Fruit fly (Drosophila melanogaster) whole organism, embryonic: ENCODE results near the gene Muc18B.

Experiments used
- Ada2b ChIP-seq: fragments of 200-800 bp; sonication (Bioruptor generic); IDR thresholded peaks from 2 replicates; pipeline ENCODE4 v1.3.6; 2022; ENCODE audit warnings: missing biosample characterization, missing genetic modification characterization
- CG10366 ChIP-seq: fragments of 200-800 bp; sonication (Bioruptor generic); IDR thresholded peaks from 2 replicates; pipeline ENCODE4 v1.3.6; 2022; ENCODE audit warnings: missing biosample characterization, missing genetic modification characterization
- CG10431 ChIP-seq: fragments of 200-800 bp; sonication (Bioruptor generic); optimal IDR thresholded peaks from 3 replicates; lab custom pipeline; 2018; ENCODE audit warnings: missing biosample characterization, mild to moderate bottlenecking, missing genetic modification characterization
- CG10959 ChIP-seq: fragments of 200-800 bp; sonication (Bioruptor generic); IDR thresholded peaks from 2 replicates; pipeline ENCODE4 v1.3.6; 2022; ENCODE audit warnings: missing biosample characterization, missing genetic modification characterization
- CG12071 ChIP-seq: fragments of 200-800 bp; sonication (Bioruptor generic); optimal IDR thresholded peaks from 3 replicates; lab custom pipeline; 2018; ENCODE audit warnings: missing biosample characterization, mild to moderate bottlenecking, missing genetic modification characterization
- CG12219 ChIP-seq: fragments of 200-800 bp; sonication (Bioruptor generic); optimal IDR thresholded peaks from 3 replicates; lab custom pipeline; 2018; ENCODE audit warnings: missing biosample characterization, mild to moderate bottlenecking, missing genetic modification characterization
- CG13123 ChIP-seq: fragments of 200-800 bp; sonication (Bioruptor generic); optimal IDR thresholded peaks from 2 replicates; lab custom pipeline; 2016; ENCODE audit warnings: missing biosample characterization, missing genetic modification characterization
- CG14710 ChIP-seq: fragments of 200-800 bp; sonication (Bioruptor generic); optimal IDR thresholded peaks from 3 replicates; lab custom pipeline; 2019; ENCODE audit warnings: missing biosample characterization, mild to moderate bottlenecking, missing genetic modification characterization, moderate library complexity
- CG15011 ChIP-seq: fragments of 200-800 bp; sonication (Bioruptor generic); optimal IDR thresholded peaks from 3 replicates; lab custom pipeline; 2018; ENCODE audit warnings: missing biosample characterization, mild to moderate bottlenecking, missing genetic modification characterization
- CG1602 ChIP-seq: fragments of 200-800 bp; sonication (Bioruptor generic); optimal IDR thresholded peaks from 3 replicates; lab custom pipeline; 2016; ENCODE audit warnings: missing biosample characterization, missing genetic modification characterization
- CG2678 ChIP-seq: fragments of 200-800 bp; sonication (Bioruptor generic); optimal IDR thresholded peaks from 3 replicates; lab custom pipeline; 2019; ENCODE audit warnings: missing biosample characterization, mild to moderate bottlenecking, missing genetic modification characterization, moderate library complexity
- CG43689 ChIP-seq: fragments of 200-800 bp; sonication (Bioruptor generic); IDR thresholded peaks from 2 replicates; pipeline ENCODE4 v1.3.6; 2022; ENCODE audit warnings: missing biosample characterization, missing genetic modification characterization
- CG6689 ChIP-seq: fragments of 200-800 bp; sonication (Bioruptor generic); IDR thresholded peaks from 2 replicates; pipeline ENCODE4 v1.3.6; 2022; ENCODE audit warnings: missing biosample characterization, missing genetic modification characterization
- CG7745 ChIP-seq: fragments of 200-800 bp; sonication (Bioruptor generic); optimal IDR thresholded peaks from 2 replicates; lab custom pipeline; 2018; ENCODE audit warnings: missing biosample characterization, mild to moderate bottlenecking, missing genetic modification characterization, moderate library complexity
- CG7786 ChIP-seq: fragments of 200-800 bp; sonication (Bioruptor generic); optimal IDR thresholded peaks from 2 replicates; lab custom pipeline; 2016; ENCODE audit warnings: missing biosample characterization, missing genetic modification characterization
- CG7963 ChIP-seq: fragments of 200-800 bp; sonication (Bioruptor generic); IDR thresholded peaks from 3 replicates; pipeline ENCODE4 v1.3.6; 2022; ENCODE audit warnings: missing biosample characterization, missing genetic modification characterization; ENCODE audit not compliant: partially characterized antibody
- CG7987 ChIP-seq: fragments of 200-800 bp; sonication (Bioruptor generic); optimal IDR thresholded peaks from 2 replicates; lab custom pipeline; 2018; ENCODE audit warnings: missing biosample characterization, mild to moderate bottlenecking, missing genetic modification characterization, moderate library complexity
- CkIIα-i1 ChIP-seq: fragments of 200-800 bp; sonication (Bioruptor generic); IDR thresholded peaks from 2 replicates; pipeline ENCODE4 v1.3.6; 2022; ENCODE audit warnings: missing biosample characterization, missing genetic modification characterization
- Dek ChIP-seq: fragments of 200-800 bp; sonication (Bioruptor generic); optimal IDR thresholded peaks from 3 replicates; lab custom pipeline; 2019; ENCODE audit warnings: missing biosample characterization, mild to moderate bottlenecking, missing genetic modification characterization, moderate library complexity
- Dfd ChIP-seq, 2 experiments: fragments of >200 bp; optimal IDR thresholded peaks; 2 replicates each; lab custom pipeline; 2017; ENCODE audit warnings: missing biosample characterization in 2 of 2, missing genetic modification characterization in 2 of 2
- Dip2 ChIP-seq: fragments of 200-800 bp; sonication (Bioruptor generic); IDR thresholded peaks from 2 replicates; pipeline ENCODE4 v1.3.6; 2022; ENCODE audit warnings: missing biosample characterization, missing genetic modification characterization
- Doc2 ChIP-seq: fragments of 200-800 bp; sonication (Bioruptor generic); IDR thresholded peaks from 2 replicates; pipeline ENCODE4 v1.3.6; 2022; ENCODE audit warnings: missing biosample characterization, missing genetic modification characterization
- E2f1 ChIP-seq: fragments of 200-800 bp; sonication (Bioruptor generic); IDR thresholded peaks from 2 replicates; pipeline ENCODE4 v1.3.6; 2022; ENCODE audit warnings: missing biosample characterization, missing genetic modification characterization
- ERR ChIP-seq: fragments of 200-800 bp; sonication (Bioruptor generic); optimal IDR thresholded peaks from 2 replicates; lab custom pipeline; 2016; ENCODE audit warnings: missing biosample characterization, missing genetic modification characterization
- Fer1 ChIP-seq: fragments of 200-800 bp; sonication (Bioruptor generic); optimal IDR thresholded peaks from 2 replicates; lab custom pipeline; 2017; ENCODE audit warnings: missing biosample characterization, mild to moderate bottlenecking, missing genetic modification characterization
- Gsc ChIP-seq: fragments of 200-800 bp; sonication (Bioruptor generic); IDR thresholded peaks from 2 replicates; pipeline ENCODE4 v1.3.6; 2022; ENCODE audit warnings: missing biosample characterization, missing genetic modification characterization
- HLH4C ChIP-seq: fragments of 200-800 bp; sonication (Bioruptor generic); IDR thresholded peaks from 3 replicates; pipeline ENCODE4 v1.3.6; 2022; ENCODE audit warnings: missing biosample characterization, missing genetic modification characterization; ENCODE audit not compliant: partially characterized antibody
- HLHmδ ChIP-seq: fragments of 200-800 bp; sonication (Bioruptor generic); optimal IDR thresholded peaks from 2 replicates; lab custom pipeline; 2018; ENCODE audit warnings: missing biosample characterization, mild to moderate bottlenecking, missing genetic modification characterization, moderate library complexity
- Lhr ChIP-seq: fragments of 200-800 bp; sonication (Bioruptor generic); optimal IDR thresholded peaks from 3 replicates; lab custom pipeline; 2017; ENCODE audit warnings: mild to moderate bottlenecking, missing biosample characterization, missing genetic modification reagents, missing genetic modification characterization
- Med ChIP-seq: fragments of 200-800 bp; sonication (Bioruptor generic); peaks from one replicate; lab custom pipeline; 2016; ENCODE audit warnings: missing biosample characterization, missing genetic modification characterization, mild to moderate bottlenecking, inconsistent platforms, moderate library complexity
- Ptx1 ChIP-seq: fragments of 200-800 bp; sonication (Bioruptor generic); IDR thresholded peaks from 2 replicates; pipeline ENCODE4 v1.3.6; 2022; ENCODE audit warnings: missing biosample characterization, missing genetic modification characterization
- bowl ChIP-seq: fragments of 200-800 bp; sonication (Bioruptor generic); IDR thresholded peaks from 2 replicates; pipeline ENCODE4 v1.3.6; 2022; ENCODE audit warnings: missing biosample characterization, missing genetic modification characterization
- bsh ChIP-seq, 2 experiments: fragments of 200-800 bp; sonication (Bioruptor generic); optimal IDR thresholded peaks; 2 replicates each; lab custom pipeline; 2017 to 2018; ENCODE audit warnings: mild to moderate bottlenecking in 2 of 2, missing biosample characterization in 2 of 2, missing genetic modification characterization in 2 of 2, moderate library complexity in 1 of 2
- cas ChIP-seq: fragments of 200-800 bp; sonication (Bioruptor generic); IDR thresholded peaks from 2 replicates; pipeline ENCODE4 v1.3.6; 2022; ENCODE audit warnings: missing biosample characterization, missing genetic modification characterization
- cato ChIP-seq: fragments of 200-800 bp; sonication (Bioruptor generic); optimal IDR thresholded peaks from 2 replicates; lab custom pipeline; 2016; ENCODE audit warnings: missing biosample characterization, missing genetic modification characterization, borderline replicate concordance
- cwo ChIP-seq: fragments of 200-800 bp; sonication (Bioruptor generic); optimal IDR thresholded peaks from 3 replicates; lab custom pipeline; 2017; ENCODE audit warnings: missing biosample characterization, missing genetic modification characterization, mild to moderate bottlenecking, moderate library complexity, missing genetic modification reagents
- ems ChIP-seq: fragments of 200-800 bp; sonication (Bioruptor generic); optimal IDR thresholded peaks from 3 replicates; lab custom pipeline; 2016; ENCODE audit warnings: missing biosample characterization, missing genetic modification characterization
- klu ChIP-seq: fragments of 200-800 bp; sonication (Bioruptor generic); IDR thresholded peaks from 2 replicates; pipeline ENCODE4 v1.3.6; 2022; ENCODE audit warnings: missing biosample characterization, missing genetic modification characterization
- lab ChIP-seq: fragments of 200-800 bp; sonication (Bioruptor generic); optimal IDR thresholded peaks from 3 replicates; lab custom pipeline; 2017; ENCODE audit warnings: missing biosample characterization, missing genetic modification characterization, mild to moderate bottlenecking, moderate library complexity, missing genetic modification reagents
- p53 ChIP-seq: fragments of 200-800 bp; sonication (Bioruptor generic); optimal IDR thresholded peaks from 2 replicates; lab custom pipeline; 2016; ENCODE audit warnings: missing biosample characterization, missing genetic modification characterization
- pita ChIP-seq: fragments of 200-800 bp; sonication (Bioruptor generic); optimal IDR thresholded peaks from 2 replicates; lab custom pipeline; 2017; ENCODE audit warnings: missing biosample characterization, mild to moderate bottlenecking, missing genetic modification characterization
- pnt ChIP-seq: fragments of 200-800 bp; sonication (Bioruptor generic); optimal IDR thresholded peaks from 3 replicates; lab custom pipeline; 2016; ENCODE audit warnings: missing biosample characterization, missing genetic modification characterization
- salm ChIP-seq: fragments of 200-800 bp; sonication (Bioruptor generic); optimal IDR thresholded peaks from 2 replicates; lab custom pipeline; 2018; ENCODE audit warnings: missing biosample characterization, mild to moderate bottlenecking, missing genetic modification characterization
- sc ChIP-seq, 3 experiments: fragments of >200 bp in 2 of 3; fragments of 200-800 bp in 1 of 3; sonication (Bioruptor generic) in 1 of 3; optimal IDR thresholded peaks; 2 replicates in 2 of 3; 3 replicates in 1 of 3; lab custom pipeline; 2017; ENCODE audit warnings: mild to moderate bottlenecking in 1 of 3, missing biosample characterization in 1 of 3, missing genetic modification characterization in 1 of 3, missing genetic modification reagents in 1 of 3
- sim ChIP-seq: fragments of 200-800 bp; sonication (Bioruptor generic); IDR thresholded peaks from 2 replicates; pipeline ENCODE4 v1.3.6; 2022; ENCODE audit warnings: missing biosample characterization, missing genetic modification characterization
- sna ChIP-seq: fragments of 200-800 bp; sonication (Bioruptor generic); IDR thresholded peaks from 2 replicates; pipeline ENCODE4 v1.3.6; 2022; ENCODE audit warnings: missing biosample characterization, missing genetic modification characterization; ENCODE audit not compliant: partially characterized antibody
- usp ChIP-seq: fragments of >200 bp; optimal IDR thresholded peaks from 2 replicates; lab custom pipeline; 2017; ENCODE audit warnings: missing biosample characterization, missing genetic modification characterization
- wdn ChIP-seq: fragments of 200-800 bp; sonication (Bioruptor generic); IDR thresholded peaks from 2 replicates; pipeline ENCODE4 v1.3.6; 2022; ENCODE audit warnings: missing biosample characterization, missing genetic modification characterization
- z ChIP-seq: fragments of 200-800 bp; sonication (Bioruptor generic); IDR thresholded peaks from 3 replicates; pipeline ENCODE4 v1.3.6; 2022; ENCODE audit warnings: missing biosample characterization, missing genetic modification characterization
- zen2 ChIP-seq: fragments of 200-800 bp; sonication (Bioruptor generic); IDR thresholded peaks from 3 replicates; pipeline ENCODE4 v1.3.6; 2022; ENCODE audit warnings: missing biosample characterization, missing genetic modification characterization; ENCODE audit not compliant: partially characterized antibody

Gene Muc18B

dm6 chrX:19187624-19188085, 27.7 kb upstream of the Muc18B start, which contains the start of gene Mec2 (continued):
- TF ChIP-seq CG12071 (GFP tag; lab: Kevin White, UChicago), result peak; percentile 12
- TF ChIP-seq CG14710 (tag; lab: Kevin White, UChicago), result no peak
- TF ChIP-seq cas (GFP tag; lab: Robert Waterston, UW), result no peak
- peak; percentile 47 for TF ChIP-seq Dek (tag; lab: Kevin White, UChicago)
- TF ChIP-seq usp (GFP tag; lab: Kevin White, UChicago), result no peak
- no peak for TF ChIP-seq sim
- no peak for TF ChIP-seq Lhr
- no peak for TF ChIP-seq CG7963 (GFP tag; lab: Robert Waterston, UW)
- peak; percentile 71 for TF ChIP-seq Ptx1
- no peak for TF ChIP-seq cwo (GFP tag; lab: Kevin White, UChicago)
- TF ChIP-seq CG10431 (GFP tag; lab: Kevin White, UChicago), result no peak
- no peak for TF ChIP-seq CG15011
- no peak for TF ChIP-seq CkIIα-i1 (GFP tag; lab: Robert Waterston, UW)
- no peak for TF ChIP-seq zen2 (GFP tag; lab: Robert Waterston, UW)
- no peak for TF ChIP-seq Gsc (GFP tag; lab: Robert Waterston, UW)
- peak; percentile 63 for TF ChIP-seq CG10366 (GFP tag; lab: Robert Waterston, UW)
- TF ChIP-seq E2f1 (GFP tag; lab: Robert Waterston, UW), result peak; percentile 56
- no peak for TF ChIP-seq Dfd (GFP tag; optimal IDR thresholded peaks at IDR 0.05; lab: Kevin White, UChicago)
- TF ChIP-seq wdn (GFP tag; lab: Robert Waterston, UW), result peak; percentile 48; the same call in 1 of the 2 replicates
- TF ChIP-seq bowl (GFP tag; lab: Robert Waterston, UW), result 0 out of 2 replicates have a peak, but pooled peaks have one; percentile 14
- no peak for TF ChIP-seq klu (GFP tag; lab: Robert Waterston, UW)
- peak; percentile 37; the same call in 1 of the 2 replicates for TF ChIP-seq Ada2b (GFP tag; lab: Robert Waterston, UW)
- no peak for TF ChIP-seq pita
- no peak for TF ChIP-seq p53 (GFP tag; lab: Kevin White, UChicago)
- TF ChIP-seq ems (GFP tag; lab: Kevin White, UChicago), result peak; percentile 26
- TF ChIP-seq Fer1 (GFP tag; lab: Kevin White, UChicago), result no peak
- no peak for TF ChIP-seq Dip2
- peak; percentile 32 for TF ChIP-seq lab (GFP tag; lab: Kevin White, UChicago)
- TF ChIP-seq CG7987 (GFP tag; lab: Kevin White, UChicago), result no peak
- peak; percentile 17 to 70 for TF ChIP-seq bsh (GFP tag; optimal IDR thresholded peaks at IDR 0.05; lab: Kevin White, UChicago)
- TF ChIP-seq CG6689 (GFP tag; lab: Robert Waterston, UW), result 0 out of 2 replicates have a peak, but pooled peaks have one; percentile 23
- TF ChIP-seq CG7745 (tag; lab: Kevin White, UChicago), result no peak
- no peak for TF ChIP-seq ERR (GFP tag; lab: Kevin White, UChicago)
- TF ChIP-seq salm (tag; lab: Kevin White, UChicago), result no peak
- TF ChIP-seq Doc2 (GFP tag; lab: Robert Waterston, UW), result no peak
- TF ChIP-seq CG13123 (GFP tag; lab: Kevin White, UChicago), result peak; percentile 16
- TF ChIP-seq HLHmδ (GFP tag; lab: Kevin White, UChicago), result no peak
- TF ChIP-seq CG2678 (tag; lab: Kevin White, UChicago), result no peak
- no peak for TF ChIP-seq CG43689
- TF ChIP-seq HLH4C (GFP tag; lab: Robert Waterston, UW), result no peak
- TF ChIP-seq CG12219 (GFP tag; lab: Kevin White, UChicago), result peak; percentile 49
- TF ChIP-seq cato (GFP tag; lab: Kevin White, UChicago), result no peak
- peak; percentile 37 for TF ChIP-seq pnt (GFP tag; lab: Kevin White, UChicago)
- no peak for TF ChIP-seq CG10959 (GFP tag; lab: Robert Waterston, UW)
- peak; percentile 29 for TF ChIP-seq CG7786 (GFP tag; lab: Kevin White, UChicago)
- TF ChIP-seq Med (GFP tag; lab: Kevin White, UChicago), result peak; percentile 94
- no peak for TF ChIP-seq sna
- TF ChIP-seq sc (optimal IDR thresholded peaks at IDR 0.05; lab: Kevin White, UChicago), result no peak
- TF ChIP-seq sc (GFP tag; optimal IDR thresholded peaks at IDR 0.05; lab: Kevin White, UChicago), result no peak
- TF ChIP-seq z, result no peak
- peak; percentile 12 for TF ChIP-seq CG1602 (GFP tag; lab: Kevin White, UChicago)
